Fruit fly (Drosophila melanogaster): Measurements from ENCODE around the gene CG1468.
A peak's percentile ranks its signal among the peaks of the same experiment; 100 is the strongest.

The CG1468 gene

DNA sequence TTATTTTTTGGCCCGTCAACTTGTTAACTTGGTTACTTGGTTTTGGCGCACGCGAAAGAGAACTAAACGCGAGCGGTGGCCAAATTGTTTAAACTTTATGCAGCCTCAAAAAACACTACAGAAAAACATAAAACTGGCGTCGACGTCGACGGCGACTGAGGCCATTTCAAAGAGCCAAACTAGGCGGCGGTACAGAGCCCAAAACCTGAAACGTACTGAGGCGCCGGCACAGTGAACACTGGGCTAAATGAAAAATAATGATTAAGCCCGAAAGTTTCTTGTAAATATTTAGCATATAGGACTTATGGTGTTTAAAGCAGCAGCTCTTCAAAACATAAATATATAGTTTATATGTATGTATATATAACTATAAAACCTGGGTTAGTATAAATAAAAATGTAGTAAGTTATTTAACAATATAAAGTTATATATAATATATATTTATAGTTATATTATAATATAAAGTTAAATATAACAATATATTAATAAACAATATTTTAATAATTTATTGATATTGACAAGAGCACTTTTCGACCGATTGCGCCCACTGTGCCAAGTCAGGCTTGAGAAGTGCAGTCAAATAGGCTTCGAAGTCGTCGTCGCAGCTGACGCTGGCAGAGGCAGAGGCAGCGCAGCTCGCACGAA is 21.4 kb downstream of the CG1468 start, which contains the start of gene CG15249 (continued):
- TF ChIP-seq ind (GFP tag; optimal IDR thresholded peaks at IDR 0.05) = peak; percentile 23
- peak; percentile 78 for TF ChIP-seq dmrt99B (tag; optimal IDR thresholded peaks at IDR 0.05)
- no peak for TF ChIP-seq Dll (GFP tag; IDR thresholded peaks at IDR 0.05; ENCODE audit: partially characterized antibody)
- peak; percentile 32 for TF ChIP-seq CG5180 (GFP tag; optimal IDR thresholded peaks at IDR 0.05)
- TF ChIP-seq gsb (GFP tag; IDR thresholded peaks at IDR 0.05) = no peak
- no peak for TF ChIP-seq CG32772 (GFP tag; IDR thresholded peaks at IDR 0.05)
- no peak for TF ChIP-seq danr (GFP tag; IDR thresholded peaks at IDR 0.05)
- TF ChIP-seq Hr78 (GFP tag; optimal IDR thresholded peaks at IDR 0.05) = peak in 1 of 2 experiments; percentile 8
- TF ChIP-seq CG33213 (GFP tag; optimal IDR thresholded peaks at IDR 0.05) = no peak
- TF ChIP-seq CG2678 (tag; optimal IDR thresholded peaks at IDR 0.05) = peak; percentile 83
- no peak for TF ChIP-seq CG7372 (GFP tag; IDR thresholded peaks at IDR 0.05)
- no peak for TF ChIP-seq CG1647 (GFP tag; optimal IDR thresholded peaks at IDR 0.05)
- no peak for TF ChIP-seq gce (GFP tag; IDR thresholded peaks at IDR 0.05)
- no peak for TF ChIP-seq CG3726 (GFP tag; IDR thresholded peaks at IDR 0.05)
- no peak for TF ChIP-seq chn (GFP tag; optimal IDR thresholded peaks at IDR 0.05)
- no peak for TF ChIP-seq Lim3 (GFP tag; IDR thresholded peaks at IDR 0.05)
- no peak for TF ChIP-seq hth (optimal IDR thresholded peaks at IDR 0.05)
- no peak for TF ChIP-seq Vsx1 (GFP tag; optimal IDR thresholded peaks at IDR 0.05)
- no peak for TF ChIP-seq CG5953 (GFP tag; IDR thresholded peaks at IDR 0.05)
- no peak for TF ChIP-seq Rfx (GFP tag; IDR thresholded peaks at IDR 0.05)
- peak; percentile 34 for TF ChIP-seq CG4424 (GFP tag; optimal IDR thresholded peaks at IDR 0.05)
- TF ChIP-seq bbx (GFP tag; IDR thresholded peaks at IDR 0.05; ENCODE audit: partially characterized antibody) = no peak
- 0 out of 2 replicates have a peak, but pooled peaks have one; percentile 32 for TF ChIP-seq ttk (GFP tag; IDR thresholded peaks at IDR 0.05)
- TF ChIP-seq gsb-n (tag; optimal IDR thresholded peaks at IDR 0.05) = peak; percentile 59
- no peak for TF ChIP-seq Dad (GFP tag; optimal IDR thresholded peaks at IDR 0.05)
- no peak for TF ChIP-seq eve (GFP tag; optimal IDR thresholded peaks at IDR 0.05)
- TF ChIP-seq nau (GFP tag; optimal IDR thresholded peaks at IDR 0.05) = no peak
- no peak for TF ChIP-seq Gsc (GFP tag; IDR thresholded peaks at IDR 0.05)
- no peak for TF ChIP-seq hkb (optimal IDR thresholded peaks at IDR 0.05)
- TF ChIP-seq hkb (GFP tag; IDR thresholded peaks at IDR 0.05) = peak; percentile 41; the same call in 1 of the 2 replicates
- no peak for TF ChIP-seq CG11723 (GFP tag; optimal IDR thresholded peaks at IDR 0.05)
- TF ChIP-seq CG10543 (GFP tag; optimal IDR thresholded peaks at IDR 0.05) = peak; percentile 14
- peak; percentile 46 for TF ChIP-seq nmo (GFP tag; optimal IDR thresholded peaks at IDR 0.05)
- TF ChIP-seq CG14667 (GFP tag; IDR thresholded peaks at IDR 0.05) = no peak
- TF ChIP-seq tin (GFP tag; optimal IDR thresholded peaks at IDR 0.05) = peak; percentile 3
- TF ChIP-seq CG17361 (GFP tag; IDR thresholded peaks at IDR 0.05) = peak; percentile 82
- peak; percentile 28 for TF ChIP-seq CG8388 (GFP tag; optimal IDR thresholded peaks at IDR 0.05)
- peak; percentile 20 for TF ChIP-seq BtbVII (GFP tag; optimal IDR thresholded peaks at IDR 0.05)
- peak; percentile 42 for TF ChIP-seq CG4328 (GFP tag; optimal IDR thresholded peaks at IDR 0.05)
- TF ChIP-seq ems (GFP tag; optimal IDR thresholded peaks at IDR 0.05) = no peak
- no peak for TF ChIP-seq Dip2 (GFP tag; IDR thresholded peaks at IDR 0.05)
- no peak for TF ChIP-seq HmgD (GFP tag; optimal IDR thresholded peaks at IDR 0.05)
- TF ChIP-seq H2.0 (GFP tag; IDR thresholded peaks at IDR 0.05) = no peak
- peak; percentile 75 for TF ChIP-seq CG10979 (tag; optimal IDR thresholded peaks at IDR 0.05)
- TF ChIP-seq dmrt11E (tag; optimal IDR thresholded peaks at IDR 0.05) = peak; percentile 43
- TF ChIP-seq CG12236 (GFP tag; optimal IDR thresholded peaks at IDR 0.05) = no peak
- no peak for TF ChIP-seq jumu (GFP tag; optimal IDR thresholded peaks at IDR 0.05)
- no peak for TF ChIP-seq CG30020 (tag; optimal IDR thresholded peaks at IDR 0.05)
- TF ChIP-seq CHES-1-like (GFP tag; optimal IDR thresholded peaks at IDR 0.05) = no peak
- TF ChIP-seq CG10366 (GFP tag; IDR thresholded peaks at IDR 0.05) = peak; percentile 21; the same call in 1 of the 2 replicates
- peak; percentile 26 for TF ChIP-seq CG6813 (GFP tag; optimal IDR thresholded peaks at IDR 0.05)
